Worm (Caenorhabditis elegans) whole organism, midembryonic: ENCODE measurements around the gene spdl-1.

Experiments used
- T22C8.4 ChIP-seq: fragments of 200-800 bp; sonication (Bioruptor generic); IDR thresholded peaks from 2 replicates; pipeline ENCODE4 v1.3.6; 2022; ENCODE audit warnings: missing genetic modification characterization, missing compliant biosample characterization
- cog-1 ChIP-seq: sonication (generic microtip); optimal IDR thresholded peaks from 2 replicates; lab custom pipeline; 2016; ENCODE audit warnings: missing genetic modification characterization, missing compliant biosample characterization
- flt-1 ChIP-seq: fragments of 200-800 bp; sonication (Bioruptor generic); IDR thresholded peaks from 2 replicates; pipeline ENCODE4 v1.3.6; 2022; ENCODE audit warnings: missing genetic modification characterization, missing compliant biosample characterization
- klf-2 ChIP-seq: fragments of 200-800 bp; sonication (Bioruptor generic); conservative IDR thresholded peaks from 2 replicates; pipeline ENCODE4 v1.3.6; 2022; ENCODE audit warnings: missing genetic modification reagents, missing genetic modification characterization, missing compliant biosample characterization
- med-1 ChIP-seq: sonication (generic microtip); optimal IDR thresholded peaks from 2 replicates; lab custom pipeline; 2017; ENCODE audit warnings: missing genetic modification characterization, mild to moderate bottlenecking, missing compliant biosample characterization, antibody characterized with exemption, missing genetic modification reagents; ENCODE audit not compliant: insufficient read depth
- ref-1 ChIP-seq: fragments of 200-800 bp; sonication (Bioruptor generic); conservative IDR thresholded peaks from 2 replicates; pipeline ENCODE4 v1.3.6; 2022; ENCODE audit warnings: missing genetic modification reagents, missing genetic modification characterization, missing compliant biosample characterization
- tab-1 ChIP-seq: fragments of 200-800 bp; sonication (Bioruptor generic); IDR thresholded peaks from 2 replicates; pipeline ENCODE4 v1.3.6; 2022; ENCODE audit warnings: missing genetic modification characterization, missing compliant biosample characterization
- ztf-23 ChIP-seq: fragments of 200-800 bp; sonication (Bioruptor generic); IDR thresholded peaks from 2 replicates; pipeline ENCODE4 v1.3.6; 2022; ENCODE audit warnings: missing genetic modification reagents, missing genetic modification characterization, missing compliant biosample characterization
- ztf-29 ChIP-seq: fragments of 200-800 bp; sonication (Bioruptor generic); IDR thresholded peaks from 2 replicates; pipeline ENCODE4 v1.3.6; 2022; ENCODE audit warnings: missing genetic modification reagents, missing genetic modification characterization, missing compliant biosample characterization

spdl-1 gene

ce11 chrII:7806872-7807271 is 25.5 kb downstream of the spdl-1 start:
- TF ChIP-seq cog-1 (tag; lab: Kevin White, UChicago) = no peak
- no peak for TF ChIP-seq tab-1
- TF ChIP-seq klf-2 (GFP tag; lab: Robert Waterston, UW) = no peak
- no peak for TF ChIP-seq T22C8.4 (GFP tag; lab: Robert Waterston, UW)
- no peak for TF ChIP-seq med-1 (GFP tag; lab: Kevin White, UChicago)
- TF ChIP-seq ztf-29 (GFP tag; lab: Robert Waterston, UW) = no peak
- no peak for TF ChIP-seq flt-1 (GFP tag; lab: Robert Waterston, UW)
- no peak for TF ChIP-seq ref-1 (GFP tag; lab: Robert Waterston, UW)
- TF ChIP-seq ztf-23 (GFP tag; lab: Robert Waterston, UW) = no peak

ce11 chrII:7808153-7808552 is 26.8 kb downstream of the spdl-1 start:
- TF ChIP-seq klf-2 (GFP tag; lab: Robert Waterston, UW) (no peak), flt-1 (GFP tag; lab: Robert Waterston, UW) (no peak), ztf-23 (GFP tag; lab: Robert Waterston, UW) (no peak)

- TF ChIP-seq ztf-29 (GFP tag; lab: Robert Waterston, UW) = no peak
- no peak for TF ChIP-seq cog-1 (tag; lab: Kevin White, UChicago)
- no peak for TF ChIP-seq T22C8.4 (GFP tag; lab: Robert Waterston, UW)
- TF ChIP-seq ztf-23 (GFP tag; lab: Robert Waterston, UW) = no peak
- TF ChIP-seq flt-1 (GFP tag; lab: Robert Waterston, UW) = no peak
- TF ChIP-seq klf-2 (GFP tag; lab: Robert Waterston, UW) = no peak
- no peak for TF ChIP-seq med-1 (GFP tag; lab: Kevin White, UChicago)
- TF ChIP-seq ref-1 (GFP tag; lab: Robert Waterston, UW) = no peak
- TF ChIP-seq tab-1 = no peak
Observed at ce11 chrII:7808950-7809349, 27.6 kb downstream of the spdl-1 start.

- no peak for TF ChIP-seq ztf-23 (GFP tag; lab: Robert Waterston, UW)
- no peak for TF ChIP-seq ztf-29 (GFP tag; lab: Robert Waterston, UW)
- peak; percentile 85 for TF ChIP-seq cog-1 (tag; lab: Kevin White, UChicago)
Observed at ce11 chrII:7809358-7809914, 28.1 kb downstream of the spdl-1 start.

ce11 chrII:7810162-7810868 is 28.9 kb downstream of the spdl-1 start:
- TF ChIP-seq ztf-23 (GFP tag; lab: Robert Waterston, UW) (no peak), med-1 (GFP tag; lab: Kevin White, UChicago) (no peak), cog-1 (tag; lab: Kevin White, UChicago) (no peak), ref-1 (GFP tag; lab: Robert Waterston, UW) (no peak), tab-1 (no peak), ztf-29 (GFP tag; lab: Robert Waterston, UW) (no peak), T22C8.4 (GFP tag; lab: Robert Waterston, UW) (no peak), flt-1 (GFP tag; lab: Robert Waterston, UW) (no peak)

- no peak for TF ChIP-seq ref-1 (GFP tag; lab: Robert Waterston, UW)
- no peak for TF ChIP-seq cog-1 (tag; lab: Kevin White, UChicago)
- TF ChIP-seq med-1 (GFP tag; lab: Kevin White, UChicago) = no peak
- no peak for TF ChIP-seq ztf-29 (GFP tag; lab: Robert Waterston, UW)
- peak; percentile 61; the same call in 1 of the 2 replicates for TF ChIP-seq ztf-23 (GFP tag; lab: Robert Waterston, UW)
- TF ChIP-seq tab-1 = 0 out of 2 replicates have a peak, but pooled peaks have one; percentile 48
- TF ChIP-seq flt-1 (GFP tag; lab: Robert Waterston, UW) = peak; percentile 58
- TF ChIP-seq T22C8.4 (GFP tag; lab: Robert Waterston, UW) = no peak
Observed at ce11 chrII:7810869-7811543, 29.6 kb downstream of the spdl-1 start, which contains the start of gene cki-1. Gene cki-1 (plus strand): TSS chrII:7811240.

ce11 chrII:7812332-7812731 is 31.0 kb downstream of the spdl-1 start:
- TF ChIP-seq ztf-23 (GFP tag; lab: Robert Waterston, UW) (no peak), klf-2 (GFP tag; lab: Robert Waterston, UW) (0 out of 2 replicates have a peak, but pooled peaks have one; percentile 43), ref-1 (GFP tag; lab: Robert Waterston, UW) (no peak), ztf-29 (GFP tag; lab: Robert Waterston, UW) (0 out of 2 replicates have a peak, but pooled peaks have one; percentile 26), cog-1 (tag; lab: Kevin White, UChicago) (peak; percentile 36), flt-1 (GFP tag; lab: Robert Waterston, UW) (peak; percentile 61; the same call in 1 of the 2 replicates), med-1 (GFP tag; lab: Kevin White, UChicago) (no peak)

- 0 out of 2 replicates have a peak, but pooled peaks have one; percentile 25 for TF ChIP-seq T22C8.4 (GFP tag; lab: Robert Waterston, UW)
- TF ChIP-seq ztf-29 (GFP tag; lab: Robert Waterston, UW) = no peak
Observed at ce11 chrII:7813237-7813636, 31.9 kb downstream of the spdl-1 start.

- TF ChIP-seq med-1 (GFP tag; lab: Kevin White, UChicago) = no peak
- TF ChIP-seq tab-1 = no peak
- TF ChIP-seq ref-1 (GFP tag; lab: Robert Waterston, UW) = no peak
- TF ChIP-seq ztf-29 (GFP tag; lab: Robert Waterston, UW) = no peak
- TF ChIP-seq flt-1 (GFP tag; lab: Robert Waterston, UW) = no peak
- TF ChIP-seq T22C8.4 (GFP tag; lab: Robert Waterston, UW) = no peak
- no peak for TF ChIP-seq klf-2 (GFP tag; lab: Robert Waterston, UW)
- no peak for TF ChIP-seq ztf-23 (GFP tag; lab: Robert Waterston, UW)
- TF ChIP-seq cog-1 (tag; lab: Kevin White, UChicago) = no peak
Observed at ce11 chrII:7813645-7814044, 32.3 kb downstream of the spdl-1 start.
